Worm (Caenorhabditis elegans): ENCODE results near the gene srbc-16.

DNA sequence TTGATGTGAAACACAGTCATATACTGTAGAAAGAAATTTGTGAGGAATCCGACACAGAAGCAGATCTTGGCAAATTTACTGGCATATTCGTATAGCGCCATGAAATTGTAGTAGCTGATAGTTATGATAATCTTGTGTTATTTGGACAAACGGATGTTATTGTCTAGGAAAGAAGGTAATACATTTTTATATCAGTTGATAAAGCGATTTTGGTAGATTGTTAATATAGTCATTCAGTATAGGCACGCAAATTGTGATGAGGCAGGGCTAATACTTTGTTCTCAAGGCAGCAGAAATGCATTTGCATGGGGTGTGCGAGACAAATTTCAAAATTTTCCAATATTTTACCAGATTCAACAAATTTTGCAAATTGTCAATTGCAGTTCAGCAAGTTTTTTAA, 35.8 kb upstream of the srbc-16 start, which contains the start of gene str-52:
- TF ChIP-seq mep-1 (tag; optimal IDR thresholded peaks at IDR 0.05) (no peak), nhr-11 (tag; optimal IDR thresholded peaks at IDR 0.05) (no peak)
